Worm (Caenorhabditis elegans) whole organism, early embryonic: ENCODE measurements around the gene srz-102.

Experiments
- ama-1 ChIP-seq: fragments of 150-350 bp; optimal IDR thresholded peaks from 2 replicates; lab custom pipeline; 2014
- pes-1 ChIP-seq: fragments of 200-800 bp; sonication (Bioruptor generic); IDR thresholded peaks from 2 replicates; pipeline ENCODE4 v1.3.6; 2022; ENCODE audit warnings: missing genetic modification reagents, missing genetic modification characterization, missing compliant biosample characterization
- tra-4 ChIP-seq: sonication (generic microtip); optimal IDR thresholded peaks from 2 replicates; lab custom pipeline; 2017; ENCODE audit warnings: missing genetic modification characterization, missing compliant biosample characterization

ce11 chrV:16697178-16697577, 9.9 kb downstream of the srz-102 start, which contains the start of gene srw-41:
- TF ChIP-seq pes-1 (no peak), ama-1 (lab: Kevin White, UChicago) (no peak), tra-4 (tag; lab: Kevin White, UChicago) (no peak)
